Fruit fly (Drosophila melanogaster): ENCODE data around the gene CG3546.

CG3546 gene

DNA sequence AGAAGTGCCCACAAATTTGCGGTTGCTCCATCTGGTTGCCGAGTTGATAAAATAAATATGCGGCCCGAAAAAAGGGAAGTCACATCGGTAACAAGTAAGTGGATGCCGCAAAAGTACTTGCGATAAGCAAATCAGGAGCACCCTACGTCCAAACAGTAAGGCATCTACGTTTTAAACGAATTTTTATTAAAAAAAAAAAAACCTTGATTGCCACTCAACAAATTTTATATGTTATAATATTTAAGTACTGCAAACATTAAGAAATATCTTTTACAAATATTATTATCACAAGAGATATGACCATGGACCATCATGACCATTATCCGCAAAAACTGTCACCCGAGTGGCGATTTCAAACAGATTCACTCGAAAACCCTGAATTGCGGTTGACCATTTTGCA is 46.2 kb downstream of the CG3546 start:
- TF ChIP-seq fd96Ca (GFP tag; IDR thresholded peaks at IDR 0.05) = no peak
- TF ChIP-seq gl (tag; optimal IDR thresholded peaks at IDR 0.05) = no peak
- no peak for TF ChIP-seq CG34367 (tag; optimal IDR thresholded peaks at IDR 0.05)
- TF ChIP-seq CG32121 (GFP tag; IDR thresholded peaks at IDR 0.05) = no peak
- no peak for TF ChIP-seq EcR (GFP tag; optimal IDR thresholded peaks at IDR 0.05)
- TF ChIP-seq CG13204 (GFP tag; optimal IDR thresholded peaks at IDR 0.05) = no peak
- TF ChIP-seq CG8301 (tag; optimal IDR thresholded peaks at IDR 0.05) = no peak
- TF ChIP-seq Pif1A (GFP tag; optimal IDR thresholded peaks at IDR 0.05) = no peak
- TF ChIP-seq CG9948 (tag; optimal IDR thresholded peaks at IDR 0.05) = no peak
- no peak for TF ChIP-seq rn (GFP tag; IDR thresholded peaks at IDR 0.05)
- no peak for TF ChIP-seq Pif1B (GFP tag; optimal IDR thresholded peaks at IDR 0.05)
- TF ChIP-seq Snoo (tag; optimal IDR thresholded peaks at IDR 0.05) = no peak
- no peak for TF ChIP-seq CG12605 (GFP tag; IDR thresholded peaks at IDR 0.05)
- no peak for TF ChIP-seq Ets98B (GFP tag; IDR thresholded peaks at IDR 0.05)
- no peak for TF ChIP-seq CG14655 (GFP tag; optimal IDR thresholded peaks at IDR 0.05)
- TF ChIP-seq D1 (tag; optimal IDR thresholded peaks at IDR 0.05) = no peak
- TF ChIP-seq CG10348 (GFP tag; IDR thresholded peaks at IDR 0.05) = no peak
- TF ChIP-seq CG8159 (tag; optimal IDR thresholded peaks at IDR 0.05) = no peak

DNA sequence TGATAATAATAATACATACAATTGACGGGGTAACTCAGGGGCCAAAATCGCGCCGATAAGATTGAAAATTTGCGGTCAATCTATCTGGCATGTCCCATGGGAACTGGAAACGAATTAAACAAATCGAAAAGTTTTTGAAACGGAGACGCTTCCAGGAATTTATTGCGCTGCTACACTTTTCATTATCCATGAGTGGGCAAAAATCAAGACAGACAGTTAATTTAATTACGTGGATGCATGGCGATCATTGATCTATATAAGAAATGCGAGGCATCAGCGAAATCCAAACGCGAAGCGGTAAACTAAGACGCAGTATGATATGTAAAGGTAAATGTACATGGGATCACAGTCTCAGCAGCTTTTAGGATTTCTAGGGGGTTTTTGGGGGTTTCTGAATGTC is 46.7 kb downstream of the CG3546 start:
- no peak for TF ChIP-seq fd96Ca (GFP tag; IDR thresholded peaks at IDR 0.05)
- TF ChIP-seq Ets98B (GFP tag; IDR thresholded peaks at IDR 0.05) = no peak
- no peak for TF ChIP-seq EcR (GFP tag; optimal IDR thresholded peaks at IDR 0.05)
- no peak for TF ChIP-seq CG9948 (tag; optimal IDR thresholded peaks at IDR 0.05)
- TF ChIP-seq Pif1A (GFP tag; optimal IDR thresholded peaks at IDR 0.05) = no peak

dm6 chrX:4605313-4605712 is 47.4 kb downstream of the CG3546 start:
- TF ChIP-seq CG10348 (GFP tag; IDR thresholded peaks at IDR 0.05) (no peak), CG34367 (tag; optimal IDR thresholded peaks at IDR 0.05) (no peak), CG4496 (GFP tag; IDR thresholded peaks at IDR 0.05) (no peak), D1 (tag; optimal IDR thresholded peaks at IDR 0.05) (no peak)

dm6 chrX:4606447-4606846 is 48.6 kb downstream of the CG3546 start:
- TF ChIP-seq rn (GFP tag; IDR thresholded peaks at IDR 0.05) (no peak), CG10348 (GFP tag; IDR thresholded peaks at IDR 0.05) (no peak), Snoo (tag; optimal IDR thresholded peaks at IDR 0.05) (no peak), CG34367 (tag; optimal IDR thresholded peaks at IDR 0.05) (no peak), CG15710 (tag; optimal IDR thresholded peaks at IDR 0.05) (no peak), CG17806 (tag; optimal IDR thresholded peaks at IDR 0.05) (no peak), CG8301 (tag; optimal IDR thresholded peaks at IDR 0.05) (no peak), Ets98B (GFP tag; IDR thresholded peaks at IDR 0.05) (no peak), CG14655 (GFP tag; optimal IDR thresholded peaks at IDR 0.05) (no peak), CG9948 (tag; optimal IDR thresholded peaks at IDR 0.05) (no peak), EcR (GFP tag; optimal IDR thresholded peaks at IDR 0.05) (no peak), D1 (tag; optimal IDR thresholded peaks at IDR 0.05) (no peak)

dm6 chrX:4609737-4610136 is 51.9 kb downstream of the CG3546 start:
- TF ChIP-seq CG13204 (GFP tag; optimal IDR thresholded peaks at IDR 0.05) (no peak), CG10348 (GFP tag; IDR thresholded peaks at IDR 0.05) (no peak), D1 (tag; optimal IDR thresholded peaks at IDR 0.05) (no peak), CG9948 (tag; optimal IDR thresholded peaks at IDR 0.05) (no peak), CG8301 (tag; optimal IDR thresholded peaks at IDR 0.05) (no peak), CG15710 (tag; optimal IDR thresholded peaks at IDR 0.05) (no peak), CG4496 (GFP tag; IDR thresholded peaks at IDR 0.05) (no peak), CG17806 (tag; optimal IDR thresholded peaks at IDR 0.05) (no peak), Pif1B (GFP tag; optimal IDR thresholded peaks at IDR 0.05) (no peak), Ets98B (GFP tag; IDR thresholded peaks at IDR 0.05) (no peak), Pif1A (GFP tag; optimal IDR thresholded peaks at IDR 0.05) (no peak), CG12605 (GFP tag; IDR thresholded peaks at IDR 0.05) (no peak), EcR (GFP tag; optimal IDR thresholded peaks at IDR 0.05) (no peak), fd96Ca (GFP tag; IDR thresholded peaks at IDR 0.05) (no peak)

All from whole organism, pupa.